Worm (Caenorhabditis elegans): ENCODE results near the gene cyp-23A1.

Gene cyp-23A1

DNA sequence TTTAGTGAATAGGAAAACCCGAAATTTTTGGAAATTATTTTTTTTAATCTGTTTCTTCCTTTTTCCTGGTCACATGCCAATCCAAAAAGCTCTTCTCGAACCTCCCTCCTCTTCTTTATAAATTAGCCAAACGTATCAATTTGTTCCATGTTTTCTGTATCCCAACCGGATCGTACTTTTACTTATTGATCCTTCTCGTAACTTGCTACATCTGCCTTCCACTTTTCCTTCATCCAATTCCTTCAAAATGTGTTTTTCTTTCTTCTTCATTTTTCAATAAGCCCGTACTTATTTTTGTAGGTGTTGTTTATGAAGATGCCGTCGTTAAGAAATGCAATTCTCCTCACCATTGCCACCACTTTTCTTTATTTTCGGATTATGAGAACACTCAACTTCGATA lies at the start of gene cyp-23A1:
TSS of gene cyp-23A1 (plus strand) at position 301 of the 400 bp plus-strand sequence.
- no peak for TF ChIP-seq him-1 (tag; optimal IDR thresholded peaks at IDR 0.05)
- TF ChIP-seq dao-5 (tag; optimal IDR thresholded peaks at IDR 0.05): no peak
- no peak for TF ChIP-seq W03F9.2 (tag; optimal IDR thresholded peaks at IDR 0.05)

- TF ChIP-seq him-1 (tag; optimal IDR thresholded peaks at IDR 0.05) (no peak), W03F9.2 (tag; optimal IDR thresholded peaks at IDR 0.05) (no peak), dao-5 (tag; optimal IDR thresholded peaks at IDR 0.05) (no peak)
These were observed 49.2 kb upstream of the cyp-23A1 start for ce11 chrII:4462842-4463241.

- TF ChIP-seq him-1 (tag; optimal IDR thresholded peaks at IDR 0.05) (no peak), dao-5 (tag; optimal IDR thresholded peaks at IDR 0.05) (no peak), W03F9.2 (tag; optimal IDR thresholded peaks at IDR 0.05) (no peak)
These were observed 44.1 kb upstream of the cyp-23A1 start, which contains the start of gene W06B4.2 for ce11 chrII:4467869-4468268. Gene W06B4.2, plus strand, starts transcription at chrII:4468169.

DNA sequence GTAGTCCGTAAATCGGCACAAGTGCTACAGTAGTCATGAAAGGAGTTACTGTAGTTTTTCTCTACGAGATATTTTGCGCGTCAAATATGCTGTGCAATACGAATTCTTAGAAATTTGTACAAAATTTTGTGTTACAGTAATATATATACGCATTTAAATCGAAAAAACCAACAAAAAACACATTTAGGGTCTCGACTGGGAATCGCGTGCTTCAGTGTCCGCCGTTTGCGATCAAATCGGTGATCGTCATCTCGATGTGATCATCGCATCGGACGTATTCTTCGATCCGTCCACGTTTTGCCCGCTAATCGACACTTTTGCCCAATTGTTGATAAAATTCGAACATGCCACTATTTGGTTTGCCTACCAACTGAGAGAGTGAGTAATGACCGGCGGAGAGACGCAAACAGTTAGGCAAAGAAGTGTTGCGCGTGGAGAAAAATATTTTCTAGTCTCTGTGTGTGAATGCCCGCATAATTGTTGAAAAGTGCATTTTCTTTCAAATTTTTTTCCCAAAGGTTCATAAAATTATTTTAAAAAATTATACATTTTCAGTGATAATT lies 43.0 kb upstream of the cyp-23A1 start:
- TF ChIP-seq him-1 (tag; optimal IDR thresholded peaks at IDR 0.05) (no peak), dao-5 (tag; optimal IDR thresholded peaks at IDR 0.05) (no peak), W03F9.2 (tag; optimal IDR thresholded peaks at IDR 0.05) (no peak)

- TF ChIP-seq W03F9.2 (tag; optimal IDR thresholded peaks at IDR 0.05) (no peak), him-1 (tag; optimal IDR thresholded peaks at IDR 0.05) (no peak), dao-5 (tag; optimal IDR thresholded peaks at IDR 0.05) (no peak)
These were observed 40.9 kb upstream of the cyp-23A1 start, which contains the start of gene W06B4.1 for ce11 chrII:4470972-4471645. Gene W06B4.1, plus strand, starts transcription at chrII:4471595.

DNA sequence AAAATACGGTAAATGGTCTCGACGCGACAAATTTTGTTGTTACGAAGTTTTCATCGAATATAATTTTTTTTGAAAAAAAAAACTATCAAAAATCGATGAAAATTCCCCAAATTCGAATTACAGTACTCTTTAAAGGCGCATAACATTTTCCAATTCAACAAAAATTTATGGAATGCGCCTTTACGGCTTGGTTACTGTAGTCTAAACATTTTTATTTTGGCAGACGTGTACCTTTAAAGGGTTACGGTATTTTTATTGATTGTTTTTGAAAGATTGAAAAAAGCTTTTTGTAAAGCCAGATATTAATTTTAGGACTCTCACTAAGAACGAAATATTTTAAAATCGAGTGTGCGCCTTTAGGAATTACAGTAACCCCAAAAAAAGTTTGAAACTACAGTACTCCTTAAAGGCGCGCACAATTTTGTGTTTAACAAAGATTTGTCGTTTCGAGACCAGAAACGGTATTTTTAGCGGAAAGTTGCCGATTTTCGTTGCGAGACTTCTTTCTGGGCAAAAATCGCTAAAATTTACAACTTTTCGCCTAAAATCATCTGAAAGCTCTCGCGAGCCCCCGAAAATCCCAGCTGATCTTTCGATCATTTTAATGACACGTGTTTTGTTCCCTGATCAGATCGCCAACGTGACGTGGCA lies 37.9 kb upstream of the cyp-23A1 start:
- TF ChIP-seq W03F9.2 (tag; optimal IDR thresholded peaks at IDR 0.05): no peak
- no peak for TF ChIP-seq dao-5 (tag; optimal IDR thresholded peaks at IDR 0.05)
- TF ChIP-seq him-1 (tag; optimal IDR thresholded peaks at IDR 0.05): no peak

- TF ChIP-seq him-1 (tag; optimal IDR thresholded peaks at IDR 0.05): no peak
- TF ChIP-seq dao-5 (tag; optimal IDR thresholded peaks at IDR 0.05): no peak
- no peak for TF ChIP-seq W03F9.2 (tag; optimal IDR thresholded peaks at IDR 0.05)
These were observed 33.7 kb upstream of the cyp-23A1 start, which contains the start of gene T05C1.1 for ce11 chrII:4478303-4478702. Gene T05C1.1, plus strand, starts transcription at chrII:4478603.

- TF ChIP-seq him-1 (tag; optimal IDR thresholded peaks at IDR 0.05): no peak
- TF ChIP-seq W03F9.2 (tag; optimal IDR thresholded peaks at IDR 0.05): no peak
- no peak for TF ChIP-seq dao-5 (tag; optimal IDR thresholded peaks at IDR 0.05)
These were observed 30.0 kb upstream of the cyp-23A1 start, which contains the start of gene T05C1.2 for ce11 chrII:4482021-4482420. Gene T05C1.2, minus strand, starts transcription at chrII:4482121.

- TF ChIP-seq him-1 (tag; optimal IDR thresholded peaks at IDR 0.05) (no peak), W03F9.2 (tag; optimal IDR thresholded peaks at IDR 0.05) (no peak)
These were observed 22.7 kb upstream of the cyp-23A1 start, which contains the start of gene T05C1.3 for ce11 chrII:4489288-4489687. Gene T05C1.3, minus strand, starts transcription at chrII:4489388.

DNA sequence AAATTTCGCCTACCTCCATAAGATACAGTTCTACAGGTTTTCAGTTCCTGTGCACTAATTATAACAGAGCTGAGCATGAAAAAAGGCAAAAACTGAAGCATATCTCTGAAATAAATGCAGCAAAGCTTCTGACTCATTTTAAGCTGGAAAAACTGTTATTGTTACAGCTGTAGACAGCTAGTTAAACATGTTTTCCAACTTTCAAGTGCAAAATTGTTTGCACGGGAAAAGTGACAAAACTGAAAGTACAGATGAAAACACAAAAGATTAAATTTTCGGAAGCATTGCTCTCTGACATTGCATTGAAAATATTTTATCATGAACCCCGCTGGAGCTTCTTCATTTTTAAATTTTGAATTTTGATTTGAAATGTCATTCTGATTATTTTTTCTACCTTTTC lies 21.3 kb upstream of the cyp-23A1 start, which contains the start of gene T05C1.5:
TSS of gene T05C1.5 (minus strand) at position 101 of the 400 bp plus-strand sequence.
- TF ChIP-seq W03F9.2 (tag; optimal IDR thresholded peaks at IDR 0.05) (no peak), dao-5 (tag; optimal IDR thresholded peaks at IDR 0.05) (no peak), him-1 (tag; optimal IDR thresholded peaks at IDR 0.05) (no peak)

DNA sequence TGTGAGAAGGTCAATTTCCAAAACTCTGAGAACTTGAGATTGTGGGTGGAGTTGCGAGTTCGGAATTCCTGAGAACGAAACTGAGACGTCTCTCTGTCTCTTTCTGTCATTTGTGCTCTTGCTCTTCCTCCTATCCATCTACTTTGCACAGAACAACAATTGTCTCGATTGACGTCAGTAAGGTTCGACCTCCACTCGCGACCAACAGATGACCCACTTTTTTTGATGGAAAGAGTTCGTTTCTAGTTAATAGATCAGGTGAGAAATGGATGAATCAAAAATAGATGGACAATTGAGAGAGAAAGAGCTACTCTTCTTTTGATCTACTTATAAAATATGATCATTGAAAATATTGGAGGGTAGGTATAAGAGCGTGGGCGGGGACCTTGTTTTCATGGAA lies 17.5 kb upstream of the cyp-23A1 start:
- TF ChIP-seq him-1 (tag; optimal IDR thresholded peaks at IDR 0.05): no peak
- TF ChIP-seq W03F9.2 (tag; optimal IDR thresholded peaks at IDR 0.05): no peak
- TF ChIP-seq dao-5 (tag; optimal IDR thresholded peaks at IDR 0.05): no peak

ce11 chrII:4495844-4496243 lies 16.2 kb upstream of the cyp-23A1 start:
- no peak for TF ChIP-seq him-1 (tag; optimal IDR thresholded peaks at IDR 0.05)
- TF ChIP-seq W03F9.2 (tag; optimal IDR thresholded peaks at IDR 0.05): no peak
- TF ChIP-seq dao-5 (tag; optimal IDR thresholded peaks at IDR 0.05): no peak

DNA sequence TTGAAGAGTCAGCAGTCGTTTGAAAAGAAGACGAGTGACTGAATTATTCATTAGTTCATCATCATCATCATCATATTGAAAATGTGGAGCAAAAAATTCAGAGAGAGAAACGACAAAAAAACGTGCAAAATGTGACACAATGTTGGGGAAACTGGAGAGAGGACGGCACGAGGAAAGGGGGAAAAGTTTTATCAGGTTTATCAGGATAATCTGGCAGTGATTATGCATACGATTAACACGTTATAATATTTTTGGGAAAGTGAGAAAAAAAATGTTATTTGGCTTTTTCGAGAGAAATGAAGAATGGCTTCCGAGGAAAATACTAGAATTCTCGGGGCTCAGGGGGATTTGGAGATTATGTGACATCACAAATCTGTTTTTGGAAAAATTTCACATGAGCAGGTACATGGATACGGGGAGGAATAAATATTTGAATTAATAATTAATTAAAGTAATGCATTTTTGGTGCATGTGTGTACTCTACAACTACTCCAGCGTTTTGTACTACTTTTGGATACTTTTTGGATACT lies 6.8 kb upstream of the cyp-23A1 start, which contains the start of gene camt-1:
TSS of gene camt-1 (minus strand) at position 51 of the 530 bp plus-strand sequence.
- TF ChIP-seq dao-5 (tag; optimal IDR thresholded peaks at IDR 0.05) (no peak), W03F9.2 (tag; optimal IDR thresholded peaks at IDR 0.05) (no peak), him-1 (tag; optimal IDR thresholded peaks at IDR 0.05) (no peak)
